Worm (Caenorhabditis elegans): ENCODE measurements around the gene arrd-19.

DNA sequence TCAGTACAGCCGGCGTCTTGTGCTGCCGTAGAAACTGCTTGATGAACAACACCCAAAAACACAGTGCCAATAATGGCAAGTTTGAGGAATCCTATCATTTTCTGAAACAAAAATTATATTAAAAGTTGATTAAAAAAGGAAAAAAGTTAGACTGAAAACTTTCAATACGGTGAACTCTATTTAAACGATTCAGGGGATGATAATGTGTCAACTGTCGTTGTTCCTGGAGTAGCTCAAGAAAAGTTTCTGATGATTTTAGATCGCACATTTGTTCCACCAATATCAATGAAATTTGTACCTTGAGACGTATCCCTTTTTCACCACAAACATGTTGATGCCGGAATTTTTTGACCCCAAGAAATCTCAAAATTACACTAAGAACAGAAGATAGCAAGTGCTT is 47.4 kb downstream of the arrd-19 start, which contains the start of gene T28A11.18:
- TF ChIP-seq tra-4 (tag; optimal IDR thresholded peaks at IDR 0.05) (no peak), B0310.2 (tag; optimal IDR thresholded peaks at IDR 0.05) (no peak), hnd-1 (tag; optimal IDR thresholded peaks at IDR 0.05) (no peak), pes-1 (GFP tag; IDR thresholded peaks at IDR 0.05) (no peak), ama-1 (optimal IDR thresholded peaks at IDR 0.05) (no peak), sea-1 (GFP tag; conservative IDR thresholded peaks at IDR 0.05) (no peak), ceh-13 (GFP tag; optimal IDR thresholded peaks at IDR 0.05) (no peak), tbx-11 (GFP tag; IDR thresholded peaks at IDR 0.05) (no peak), ets-7 (tag; optimal IDR thresholded peaks at IDR 0.05) (no peak), hmg-4 (GFP tag; optimal IDR thresholded peaks at IDR 0.05) (no peak)

Data from whole organism, early embryonic.